Fruit fly (Drosophila melanogaster) whole organism, pupa: ENCODE results near the gene Teh1.

Experiments
- CG10348 ChIP-seq: fragments of 200-800 bp; sonication (Bioruptor generic); IDR thresholded peaks from 2 replicates; pipeline ENCODE4 v1.3.6; 2022; ENCODE audit warnings: missing biosample characterization, missing genetic modification characterization
- CG12605 ChIP-seq: fragments of 200-800 bp; sonication (Bioruptor generic); IDR thresholded peaks from 2 replicates; pipeline ENCODE4 v1.3.6; 2022; ENCODE audit warnings: missing biosample characterization, missing genetic modification characterization
- CG13204 ChIP-seq: fragments of 200-800 bp; sonication (Bioruptor generic); optimal IDR thresholded peaks from 2 replicates; lab custom pipeline; 2018; ENCODE audit warnings: missing biosample characterization, mild to moderate bottlenecking, missing genetic modification characterization, moderate library complexity
- CG14655 ChIP-seq: fragments of 200-800 bp; sonication (Bioruptor generic); optimal IDR thresholded peaks from 3 replicates; lab custom pipeline; 2017; ENCODE audit warnings: mild to moderate bottlenecking, missing biosample characterization, missing genetic modification reagents, missing genetic modification characterization
- CG15710 ChIP-seq: fragments of 200-800 bp; sonication (Bioruptor generic); optimal IDR thresholded peaks from 2 replicates; lab custom pipeline; 2018; ENCODE audit warnings: missing biosample characterization, mild to moderate bottlenecking, missing genetic modification characterization, moderate library complexity
- CG17806 ChIP-seq: fragments of 200-800 bp; sonication (Bioruptor generic); optimal IDR thresholded peaks from 2 replicates; lab custom pipeline; 2018; ENCODE audit warnings: missing biosample characterization, mild to moderate bottlenecking, missing genetic modification characterization, moderate library complexity
- CG32121 ChIP-seq: fragments of 200-800 bp; sonication (Bioruptor generic); IDR thresholded peaks from 2 replicates; pipeline ENCODE4 v1.3.6; 2022; ENCODE audit warnings: missing biosample characterization, missing genetic modification characterization
- CG34367 ChIP-seq: fragments of 200-800 bp; sonication (Bioruptor generic); optimal IDR thresholded peaks from 2 replicates; lab custom pipeline; 2018; ENCODE audit warnings: missing biosample characterization, mild to moderate bottlenecking, missing genetic modification characterization
- CG4496 ChIP-seq: fragments of 200-800 bp; sonication (Bioruptor generic); IDR thresholded peaks from 3 replicates; pipeline ENCODE4 v1.3.6; 2022; ENCODE audit warnings: missing biosample characterization, missing genetic modification characterization
- CG8159 ChIP-seq: fragments of 200-800 bp; sonication (Bioruptor generic); optimal IDR thresholded peaks from 3 replicates; lab custom pipeline; 2018; ENCODE audit warnings: missing biosample characterization, mild to moderate bottlenecking, missing genetic modification characterization, moderate library complexity
- CG8301 ChIP-seq: fragments of 200-800 bp; sonication (Bioruptor generic); optimal IDR thresholded peaks from 2 replicates; lab custom pipeline; 2018; ENCODE audit warnings: missing biosample characterization, mild to moderate bottlenecking, missing genetic modification characterization
- CG9948 ChIP-seq: fragments of 200-800 bp; sonication (Bioruptor generic); optimal IDR thresholded peaks from 2 replicates; lab custom pipeline; 2018; ENCODE audit warnings: missing biosample characterization, mild to moderate bottlenecking, missing genetic modification characterization, moderate library complexity
- D1 ChIP-seq: fragments of 200-800 bp; sonication (Bioruptor generic); optimal IDR thresholded peaks from 2 replicates; lab custom pipeline; 2018; ENCODE audit warnings: missing biosample characterization, mild to moderate bottlenecking, missing genetic modification characterization, moderate library complexity
- EcR ChIP-seq: fragments of 200-800 bp; sonication (Bioruptor generic); optimal IDR thresholded peaks from 3 replicates; lab custom pipeline; 2019; ENCODE audit warnings: missing biosample characterization, missing genetic modification characterization, mild to moderate bottlenecking, moderate library complexity, missing genetic modification reagents
- Ets98B ChIP-seq: fragments of 200-800 bp; sonication (Bioruptor generic); IDR thresholded peaks from 2 replicates; pipeline ENCODE4 v1.3.6; 2022; ENCODE audit warnings: missing biosample characterization, missing genetic modification characterization
- Pif1A ChIP-seq: fragments of 200-800 bp; sonication (Bioruptor generic); optimal IDR thresholded peaks from 3 replicates; lab custom pipeline; 2016; ENCODE audit warnings: missing biosample characterization, missing genetic modification characterization
- Pif1B ChIP-seq: fragments of 200-800 bp; sonication (Bioruptor generic); optimal IDR thresholded peaks from 3 replicates; lab custom pipeline; 2016; ENCODE audit warnings: missing biosample characterization, missing genetic modification characterization
- Snoo ChIP-seq: fragments of 200-800 bp; sonication (Bioruptor generic); optimal IDR thresholded peaks from 3 replicates; lab custom pipeline; 2017; ENCODE audit warnings: missing biosample characterization, mild to moderate bottlenecking, missing genetic modification characterization, inconsistent platforms
- fd96Ca ChIP-seq: fragments of 200-800 bp; sonication (Bioruptor generic); IDR thresholded peaks from 3 replicates; pipeline ENCODE4 v1.3.6; 2022; ENCODE audit warnings: missing biosample characterization, missing genetic modification characterization
- gl ChIP-seq: fragments of 200-800 bp; sonication (Bioruptor generic); optimal IDR thresholded peaks from 2 replicates; lab custom pipeline; 2018; ENCODE audit warnings: missing biosample characterization, mild to moderate bottlenecking, missing genetic modification characterization
- rn ChIP-seq: fragments of 200-800 bp; sonication (Bioruptor generic); IDR thresholded peaks from 2 replicates; pipeline ENCODE4 v1.3.6; 2022; ENCODE audit warnings: missing biosample characterization, missing genetic modification characterization

The Teh1 gene

DNA sequence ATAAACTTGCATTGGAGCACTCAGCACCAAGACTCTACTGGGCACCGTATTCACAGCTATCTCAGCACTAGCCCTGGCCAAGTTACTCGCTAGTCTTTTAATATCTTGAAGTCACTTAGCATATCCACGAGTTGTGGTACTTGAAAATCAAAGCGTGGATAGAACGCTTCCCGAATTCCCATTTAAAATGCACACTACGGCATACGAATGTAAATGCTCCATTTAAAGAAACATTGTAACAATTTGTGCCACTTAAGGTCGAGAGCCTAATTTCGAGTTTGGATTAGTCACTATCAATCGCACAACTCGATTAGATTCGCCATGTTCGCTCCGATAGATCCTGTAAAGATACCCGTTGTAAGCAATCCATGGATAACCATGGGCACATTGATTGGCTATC is 54.1 kb downstream of the Teh1 start, which contains the start of gene eloF:
Gene eloF (plus strand): TSS at position 301 of the 400 bp plus-strand sequence.
- TF ChIP-seq CG10348 (GFP tag; lab: Robert Waterston, UW), result no peak
- TF ChIP-seq Pif1A (GFP tag; lab: Kevin White, UChicago), result no peak
- no peak for TF ChIP-seq CG9948 (tag; lab: Kevin White, UChicago)
- no peak for TF ChIP-seq Pif1B (GFP tag; lab: Kevin White, UChicago)
- TF ChIP-seq CG32121, result no peak
- TF ChIP-seq CG12605 (GFP tag; lab: Robert Waterston, UW), result no peak
- TF ChIP-seq Snoo (tag; lab: Kevin White, UChicago), result no peak
- no peak for TF ChIP-seq CG14655 (GFP tag; lab: Kevin White, UChicago)

DNA sequence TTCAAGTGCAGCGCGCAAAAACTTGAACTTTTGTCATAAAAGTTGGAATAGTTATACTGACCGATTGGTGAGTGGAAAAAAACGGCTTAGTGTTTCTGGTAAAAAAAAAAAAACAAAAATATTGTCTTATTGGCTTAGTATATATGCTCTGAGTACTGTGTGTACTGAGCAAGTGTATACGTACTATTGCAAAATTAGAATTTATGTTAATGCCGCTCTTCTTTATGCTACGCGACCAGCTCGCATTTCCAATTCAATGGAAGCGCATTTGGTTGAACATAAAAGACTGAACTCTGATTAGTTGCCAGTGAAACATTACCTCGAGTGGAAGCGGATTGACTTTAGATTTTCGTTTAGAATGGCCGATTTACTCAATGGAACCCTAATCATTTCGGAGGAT is 55.5 kb downstream of the Teh1 start, which contains the start of gene CG8534:
Gene CG8534 (plus strand): TSS at position 301 of the 400 bp plus-strand sequence.
- TF ChIP-seq CG32121 (no peak), CG15710 (tag; lab: Kevin White, UChicago) (no peak), Snoo (tag; lab: Kevin White, UChicago) (no peak), CG12605 (GFP tag; lab: Robert Waterston, UW) (no peak), CG34367 (no peak), Ets98B (GFP tag; lab: Robert Waterston, UW) (no peak), gl (tag; lab: Kevin White, UChicago) (no peak), Pif1B (GFP tag; lab: Kevin White, UChicago) (no peak), CG17806 (tag; lab: Kevin White, UChicago) (no peak), CG8159 (tag; lab: Kevin White, UChicago) (no peak), Pif1A (GFP tag; lab: Kevin White, UChicago) (no peak), rn (no peak)

DNA sequence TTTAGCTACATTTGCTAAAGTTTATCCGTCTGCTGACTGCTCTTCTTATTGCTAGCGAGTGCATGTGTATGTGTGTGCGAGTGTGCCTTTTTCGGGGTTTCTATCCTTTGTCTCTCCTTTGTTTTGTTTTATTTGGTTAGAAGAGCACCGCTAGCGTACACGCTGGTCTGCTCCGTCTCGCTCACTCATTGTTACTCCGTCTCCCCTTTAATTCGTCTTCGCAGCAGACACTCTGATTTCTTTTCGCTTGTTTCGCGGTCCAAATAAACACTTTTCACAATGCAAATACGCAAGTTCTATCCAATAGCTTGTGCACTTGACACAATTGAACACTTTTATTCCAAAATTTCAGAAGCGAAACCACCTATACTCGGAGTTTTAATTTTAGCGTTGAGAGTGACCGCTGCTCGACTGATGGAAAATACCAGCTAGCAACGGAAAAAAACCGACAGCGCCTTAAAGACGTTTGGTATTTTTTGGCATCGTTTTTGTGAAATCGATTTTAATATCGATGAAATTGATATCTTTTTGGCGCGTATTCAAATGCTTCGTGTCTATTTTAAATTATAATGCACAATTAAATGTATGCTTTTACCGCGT is 58.9 kb downstream of the Teh1 start, which contains the start of gene FBXO11:
Gene FBXO11 (minus strand): TSS at position 423 of the 600 bp plus-strand sequence.
- peak; percentile 88 for TF ChIP-seq gl (tag; lab: Kevin White, UChicago)
- TF ChIP-seq CG32121, result peak; percentile 83
- no peak for TF ChIP-seq D1
- peak; percentile 47 for TF ChIP-seq CG17806 (tag; lab: Kevin White, UChicago)
- no peak for TF ChIP-seq CG15710 (tag; lab: Kevin White, UChicago)
- peak; percentile 62 for TF ChIP-seq Snoo (tag; lab: Kevin White, UChicago)
- no peak for TF ChIP-seq Pif1B (GFP tag; lab: Kevin White, UChicago)
- no peak for TF ChIP-seq CG10348 (GFP tag; lab: Robert Waterston, UW)
- TF ChIP-seq CG8301 (tag; lab: Kevin White, UChicago), result no peak
- TF ChIP-seq CG9948 (tag; lab: Kevin White, UChicago), result no peak
- TF ChIP-seq Pif1A (GFP tag; lab: Kevin White, UChicago), result no peak
- TF ChIP-seq rn, result peak; percentile 55; the same call in 1 of the 2 replicates
- peak; percentile 83; the same call in 2 of the 3 replicates for TF ChIP-seq CG4496 (GFP tag; lab: Robert Waterston, UW)
- TF ChIP-seq Ets98B (GFP tag; lab: Robert Waterston, UW), result peak; percentile 57
- TF ChIP-seq CG14655 (GFP tag; lab: Kevin White, UChicago), result no peak
- peak; percentile 72; the same call in 2 of the 3 replicates for TF ChIP-seq fd96Ca (GFP tag; lab: Robert Waterston, UW)
- TF ChIP-seq CG12605 (GFP tag; lab: Robert Waterston, UW), result peak; percentile 65
- peak; percentile 43 for TF ChIP-seq CG8159 (tag; lab: Kevin White, UChicago)
- peak; percentile 76 for TF ChIP-seq EcR (GFP tag; lab: Kevin White, UChicago)
- peak; percentile 75 for TF ChIP-seq CG34367

DNA sequence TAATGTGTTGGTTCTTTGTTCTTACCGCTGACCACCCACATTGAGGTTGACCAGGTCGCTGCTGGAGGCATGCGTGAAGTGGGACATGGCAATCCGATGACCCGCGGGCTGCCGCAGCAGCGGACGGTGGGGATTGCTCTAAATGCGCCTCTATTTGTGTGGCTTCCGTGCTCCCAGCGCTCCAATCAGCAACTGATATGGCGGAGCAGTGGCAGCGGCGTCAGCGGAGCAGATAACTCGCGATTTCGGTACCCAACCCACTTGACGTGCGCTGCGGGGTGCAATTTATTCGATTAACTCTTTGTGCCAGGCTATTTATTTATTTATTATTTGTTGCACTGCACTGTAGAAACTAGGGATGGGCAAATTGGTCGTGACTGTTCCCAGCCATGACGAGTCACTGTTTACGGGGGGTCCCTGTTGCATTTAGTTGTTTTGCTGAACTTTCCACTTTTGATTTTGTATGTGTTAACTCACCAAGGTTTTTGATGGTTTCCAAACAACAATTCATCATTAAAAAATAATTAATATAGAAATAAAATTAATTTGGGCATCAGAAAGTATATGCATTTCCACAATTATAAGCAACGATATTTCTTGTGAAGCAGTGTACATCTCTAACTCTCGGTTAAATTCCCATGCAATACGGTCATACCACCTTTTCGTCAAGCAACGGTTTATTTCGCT is 67.1 kb downstream of the Teh1 start, which contains the start of the genes CG9467 and CG8526:
Gene CG9467 (minus strand): TSS at position 383 of the 687 bp plus-strand sequence.
Gene CG8526 (plus strand): TSS at position 637 of the 687 bp plus-strand sequence.
- peak; percentile 9 for TF ChIP-seq CG34367
- TF ChIP-seq CG8301 (tag; lab: Kevin White, UChicago), result no peak
- TF ChIP-seq EcR (GFP tag; lab: Kevin White, UChicago), result peak; percentile 16
- TF ChIP-seq CG12605 (GFP tag; lab: Robert Waterston, UW), result no peak
- peak; percentile 63 for TF ChIP-seq CG32121
- TF ChIP-seq CG13204 (GFP tag; lab: Kevin White, UChicago), result no peak
- TF ChIP-seq D1, result no peak
- TF ChIP-seq CG10348 (GFP tag; lab: Robert Waterston, UW), result no peak
- TF ChIP-seq CG8159 (tag; lab: Kevin White, UChicago), result no peak
- no peak for TF ChIP-seq Pif1A (GFP tag; lab: Kevin White, UChicago)
- peak; percentile 41 for TF ChIP-seq Snoo (tag; lab: Kevin White, UChicago)
- TF ChIP-seq CG9948 (tag; lab: Kevin White, UChicago), result peak; percentile 32
- no peak for TF ChIP-seq CG14655 (GFP tag; lab: Kevin White, UChicago)
- TF ChIP-seq fd96Ca (GFP tag; lab: Robert Waterston, UW), result peak; percentile 31; the same call in 2 of the 3 replicates
- no peak for TF ChIP-seq rn
- TF ChIP-seq Pif1B (GFP tag; lab: Kevin White, UChicago), result no peak
- peak; percentile 65 for TF ChIP-seq CG15710 (tag; lab: Kevin White, UChicago)
- TF ChIP-seq CG17806 (tag; lab: Kevin White, UChicago), result peak; percentile 47

DNA sequence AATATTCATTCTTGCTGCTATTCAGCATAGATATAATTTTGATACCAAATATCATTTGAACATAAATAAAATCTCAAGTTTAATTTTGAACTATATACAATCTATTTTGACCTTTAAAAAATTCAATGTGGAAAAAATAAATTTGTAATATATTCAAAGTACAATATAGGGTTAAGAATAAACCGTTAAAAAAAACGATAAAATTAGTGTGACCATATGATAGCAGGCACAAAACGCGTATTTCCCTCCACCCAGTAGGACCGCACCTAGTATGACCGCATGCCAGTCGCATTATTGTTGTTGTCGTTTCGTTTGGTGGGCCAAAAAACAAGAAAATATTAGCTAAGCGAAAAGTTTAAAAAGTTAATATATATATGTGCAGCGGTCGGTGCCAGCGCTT is 74.9 kb downstream of the Teh1 start, which contains the start of gene CG8516:
Gene CG8516 (plus strand): TSS at position 278 of the 400 bp plus-strand sequence.
- no peak for TF ChIP-seq CG14655 (GFP tag; lab: Kevin White, UChicago)
- TF ChIP-seq CG4496 (GFP tag; lab: Robert Waterston, UW), result no peak
- TF ChIP-seq Pif1B (GFP tag; lab: Kevin White, UChicago), result no peak
- TF ChIP-seq gl (tag; lab: Kevin White, UChicago), result no peak
- peak; percentile 53; the same call in 1 of the 2 replicates for TF ChIP-seq CG32121
- TF ChIP-seq rn, result no peak
- no peak for TF ChIP-seq CG34367
- peak; percentile 16 for TF ChIP-seq CG15710 (tag; lab: Kevin White, UChicago)
- TF ChIP-seq CG10348 (GFP tag; lab: Robert Waterston, UW), result no peak
- no peak for TF ChIP-seq CG9948 (tag; lab: Kevin White, UChicago)
- TF ChIP-seq Snoo (tag; lab: Kevin White, UChicago), result no peak
- no peak for TF ChIP-seq Pif1A (GFP tag; lab: Kevin White, UChicago)
- TF ChIP-seq CG8301 (tag; lab: Kevin White, UChicago), result peak; percentile 25
- peak; percentile 20; the same call in 1 of the 2 replicates for TF ChIP-seq Ets98B (GFP tag; lab: Robert Waterston, UW)
- peak; percentile 35 for TF ChIP-seq CG8159 (tag; lab: Kevin White, UChicago)
- TF ChIP-seq D1, result no peak
- TF ChIP-seq EcR (GFP tag; lab: Kevin White, UChicago), result peak; percentile 11
- no peak for TF ChIP-seq CG12605 (GFP tag; lab: Robert Waterston, UW)
- peak; percentile 34 for TF ChIP-seq CG17806 (tag; lab: Kevin White, UChicago)
- no peak for TF ChIP-seq CG13204 (GFP tag; lab: Kevin White, UChicago)
- no peak for TF ChIP-seq fd96Ca (GFP tag; lab: Robert Waterston, UW)
